Fruit fly (Drosophila melanogaster) whole organism, prepupa: ENCODE data around the gene RNaseX25.

Source experiments
- CG6854 ChIP-seq: fragments of 200-800 bp; sonication (Bioruptor generic); optimal IDR thresholded peaks from 2 replicates; lab custom pipeline; 2017; ENCODE audit warnings: missing biosample characterization, mild to moderate bottlenecking, missing genetic modification characterization
- CG8319 ChIP-seq: fragments of 200-800 bp; sonication (Bioruptor generic); optimal IDR thresholded peaks from 3 replicates; lab custom pipeline; 2016; ENCODE audit warnings: missing biosample characterization, missing genetic modification characterization
- Eip78C ChIP-seq: fragments of 200-800 bp; sonication (Bioruptor generic); peaks from one replicate; lab custom pipeline; 2016; ENCODE audit warnings: missing biosample characterization, missing genetic modification characterization
- acj6 ChIP-seq: fragments of 200-800 bp; sonication (Bioruptor generic); optimal IDR thresholded peaks from 3 replicates; lab custom pipeline; 2016; ENCODE audit warnings: missing biosample characterization, missing genetic modification characterization
- eg ChIP-seq: fragments of 200-800 bp; sonication (Bioruptor generic); IDR thresholded peaks from 3 replicates; pipeline ENCODE4 v1.3.6; 2022; ENCODE audit warnings: missing biosample characterization, missing genetic modification characterization
- fkh ChIP-seq: fragments of 200-800 bp; sonication (Bioruptor generic); optimal IDR thresholded peaks from 3 replicates; lab custom pipeline; 2017; ENCODE audit warnings: missing biosample characterization, mild to moderate bottlenecking, missing genetic modification characterization, moderate library complexity
- ss ChIP-seq, 2 experiments: fragments of 200-800 bp; sonication (Bioruptor generic); optimal IDR thresholded peaks; 2 replicates in 1 of 2; 3 replicates in 1 of 2; lab custom pipeline; 2017 to 2018; ENCODE audit warnings: mild to moderate bottlenecking in 2 of 2, missing biosample characterization in 2 of 2, missing genetic modification characterization in 2 of 2, moderate library complexity in 1 of 2
- vri ChIP-seq: fragments of 200-800 bp; sonication (Bioruptor generic); optimal IDR thresholded peaks from 3 replicates; lab custom pipeline; 2016; ENCODE audit warnings: missing biosample characterization, mild to moderate bottlenecking, missing genetic modification characterization

RNaseX25 gene

dm6 chr3L:8013865-8014216 lies 43.5 kb downstream of the RNaseX25 start (continued):
- TF ChIP-seq ss (GFP tag; optimal IDR thresholded peaks at IDR 0.05; lab: Kevin White, UChicago) (peak; percentile 86 to 97), eg (GFP tag; lab: Robert Waterston, UW) (peak; percentile 67)

DNA sequence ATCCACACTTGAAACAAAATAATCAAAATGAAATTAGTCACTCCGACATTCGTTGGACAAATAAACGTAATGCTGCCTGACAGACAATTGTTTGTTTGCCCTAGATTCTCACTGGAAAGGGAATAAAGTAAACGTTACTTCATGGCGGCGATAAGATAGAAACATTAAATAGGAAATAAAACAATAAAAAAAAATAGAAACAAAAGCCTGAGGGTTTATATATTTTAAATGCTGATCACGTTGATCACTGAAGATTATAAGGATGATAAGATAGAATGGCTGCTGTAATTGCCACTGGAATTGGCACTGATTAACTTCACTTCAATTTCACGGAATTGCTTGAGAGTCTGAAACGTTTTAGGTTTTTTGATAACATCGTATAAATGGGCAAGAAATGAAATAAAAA lies 48.3 kb downstream of the RNaseX25 start:
- TF ChIP-seq fkh (GFP tag; lab: Kevin White, UChicago) (peak; percentile 92), Eip78C (GFP tag; lab: Kevin White, UChicago) (peak; percentile 32), CG8319 (GFP tag; lab: Kevin White, UChicago) (no peak), CG6854 (GFP tag; lab: Kevin White, UChicago) (no peak), acj6 (GFP tag; lab: Kevin White, UChicago) (no peak), vri (GFP tag; lab: Kevin White, UChicago) (peak; percentile 85)
